Worm (Caenorhabditis elegans) whole organism, L4/young adult: ENCODE results near the gene ZK354.9.
"Not testable (repeated sequence)": the region's sequence is repeated elsewhere in the genome, so short reads cannot be mapped to it uniquely, and the experiment has no call there.

Source experiments
- W03F9.2 ChIP-seq: fragments of 150-350 bp; optimal IDR thresholded peaks from 2 replicates; lab custom pipeline; 2014; ENCODE audit warnings: missing biosample characterization, missing genetic modification characterization
- dao-5 ChIP-seq: sonication (generic microtip); optimal IDR thresholded peaks from 2 replicates; lab custom pipeline; 2016; ENCODE audit warnings: missing genotype, missing genetic modification characterization, moderate library complexity, missing compliant biosample characterization
- him-1 ChIP-seq: sonication (generic microtip); optimal IDR thresholded peaks from 2 replicates; lab custom pipeline; 2016; ENCODE audit warnings: missing genotype, missing genetic modification reagents, missing genetic modification characterization, missing compliant biosample characterization

ZK354.9 gene

DNA sequence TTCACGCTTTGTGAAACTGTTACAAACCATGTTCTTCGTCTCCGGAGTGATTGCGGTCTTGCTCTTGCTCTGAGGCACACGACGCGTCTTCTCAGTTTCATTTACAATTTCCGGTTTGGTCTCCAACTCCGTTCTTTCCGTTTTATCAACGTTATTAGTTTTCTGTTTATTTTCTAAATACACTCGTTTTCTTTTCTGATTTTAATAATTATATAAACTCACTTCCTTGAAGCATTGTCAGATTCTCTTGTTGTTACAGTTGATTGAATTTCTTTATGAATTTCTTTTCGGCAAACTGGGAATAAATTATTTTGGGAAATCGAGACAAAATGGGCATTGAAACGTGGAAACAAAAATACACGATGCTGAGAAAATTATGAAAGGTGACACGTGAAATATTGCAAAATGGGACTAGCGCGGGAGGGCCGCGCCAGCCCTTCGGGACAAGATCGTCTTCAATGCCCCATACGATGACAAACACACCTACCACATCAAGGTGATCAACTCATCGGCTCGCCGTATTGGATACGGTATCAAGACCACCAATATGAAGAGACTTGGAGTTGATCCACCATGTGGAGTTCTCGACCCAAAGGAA lies at the start of gene ZK354.9, which contains the start of gene msp-58:
Gene ZK354.9 (minus strand): TSS at position 101 of the 598 bp plus-strand sequence.
Gene msp-58 (plus strand): TSS at position 548 of the 598 bp plus-strand sequence.
- TF ChIP-seq him-1; W03F9.2; dao-5 (tag; lab: Kevin White, UChicago): not testable (repeated sequence)

DNA sequence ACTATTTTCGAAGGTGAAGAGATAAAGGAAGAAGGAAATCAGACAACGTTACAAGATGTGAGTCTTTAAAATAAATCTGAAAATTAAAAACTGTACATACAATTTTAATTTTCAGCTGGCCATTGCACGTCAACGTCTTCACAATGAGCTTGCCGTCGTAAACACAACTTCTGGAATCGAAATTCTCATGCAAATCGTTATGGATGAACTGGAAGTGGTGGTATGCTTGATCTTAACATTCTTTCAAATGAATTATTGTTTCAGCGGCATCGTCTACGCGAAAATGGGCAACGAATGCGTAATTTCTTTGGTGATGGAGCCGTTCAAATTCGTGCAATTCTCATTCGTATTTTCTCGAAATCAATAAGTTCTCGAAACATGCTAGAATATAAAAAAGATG lies 46.6 kb upstream of the ZK354.9 start:
- no peak for TF ChIP-seq dao-5 (tag; lab: Kevin White, UChicago)
- TF ChIP-seq him-1, result no peak
- no peak for TF ChIP-seq W03F9.2

DNA sequence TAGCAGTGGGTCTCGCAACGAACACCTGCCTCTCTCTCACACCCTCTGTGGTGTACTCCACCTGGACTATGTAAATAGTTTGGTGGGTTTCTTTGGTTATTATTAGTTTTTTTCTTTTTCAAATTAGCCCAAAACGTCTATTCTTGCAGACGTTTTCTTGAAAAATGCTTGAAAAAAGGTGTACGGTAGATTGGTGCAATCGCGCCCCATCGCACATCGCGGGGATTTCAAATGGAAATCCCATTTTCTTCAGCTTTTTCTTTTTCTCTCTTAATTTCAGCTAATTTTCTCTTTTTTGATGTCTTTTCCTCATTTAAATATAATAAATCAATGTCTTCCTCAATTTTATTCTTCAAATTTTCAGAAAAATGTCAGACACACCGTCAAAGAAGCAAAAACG lies 46.2 kb upstream of the ZK354.9 start, which contains the start of gene Y4C6B.1:
Gene Y4C6B.1 (plus strand): TSS at position 365 of the 400 bp plus-strand sequence.
- TF ChIP-seq him-1 (no peak), W03F9.2 (no peak), dao-5 (tag; lab: Kevin White, UChicago) (no peak)

DNA sequence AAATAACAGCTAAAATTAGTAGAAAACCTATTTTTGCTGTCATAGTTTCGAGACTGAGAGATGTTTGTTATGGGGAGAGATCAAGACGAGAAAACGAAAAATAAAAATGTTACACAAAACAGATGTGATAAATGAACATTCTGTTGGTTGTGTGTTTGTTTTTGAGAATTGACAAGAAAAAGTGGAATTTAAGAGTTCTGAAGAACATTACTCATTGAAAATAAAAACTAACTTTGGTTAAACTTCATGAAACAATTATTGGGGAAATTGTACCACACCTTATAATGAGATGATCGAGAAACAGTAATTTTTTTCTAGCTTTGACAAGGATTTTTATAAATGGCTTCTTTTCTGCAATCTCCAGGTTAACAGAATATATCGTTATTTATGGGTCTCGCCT lies 45.4 kb upstream of the ZK354.9 start, which contains the start of gene Y4C6B.7:
Gene Y4C6B.7 (minus strand): TSS at position 101 of the 400 bp plus-strand sequence.
- TF ChIP-seq dao-5 (tag; lab: Kevin White, UChicago) (no peak), W03F9.2 (no peak), him-1 (no peak)

DNA sequence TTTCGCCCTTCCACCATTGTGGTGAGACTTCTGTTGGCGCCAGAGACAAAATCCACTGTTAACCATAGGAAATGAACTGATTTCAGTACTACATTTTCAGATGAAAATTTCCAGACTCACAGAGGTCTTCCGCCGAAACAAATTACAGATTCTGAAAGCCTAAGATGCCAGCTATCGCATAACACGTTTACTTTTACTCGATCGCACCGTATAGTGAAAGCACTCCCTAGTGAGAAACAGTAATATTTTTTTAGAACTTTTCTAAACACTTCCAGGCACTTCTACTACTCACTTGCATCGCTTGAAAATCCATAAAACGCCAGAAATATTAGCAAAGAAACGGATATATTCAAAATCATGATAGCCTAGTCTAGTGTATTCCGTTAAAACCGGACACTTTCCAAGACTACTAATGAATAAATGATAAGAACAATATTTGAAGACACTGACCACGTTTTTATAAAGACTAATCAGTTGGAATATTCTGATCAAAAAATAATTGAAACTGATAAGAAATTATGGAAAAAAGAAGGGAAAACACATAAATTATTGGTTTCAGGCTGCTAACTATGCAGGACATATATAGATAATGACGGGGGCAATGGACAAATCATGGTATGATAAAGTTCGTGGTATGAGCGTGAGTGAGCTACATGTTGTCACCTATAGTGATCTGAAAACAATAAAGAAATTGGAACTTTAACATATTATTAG lies 42.7 kb upstream of the ZK354.9 start, which contains the start of gene gba-4:
Gene gba-4 (minus strand): TSS at position 418 of the 714 bp plus-strand sequence.
- not testable (repeated sequence) for TF ChIP-seq dao-5 (tag; lab: Kevin White, UChicago); him-1; W03F9.2

DNA sequence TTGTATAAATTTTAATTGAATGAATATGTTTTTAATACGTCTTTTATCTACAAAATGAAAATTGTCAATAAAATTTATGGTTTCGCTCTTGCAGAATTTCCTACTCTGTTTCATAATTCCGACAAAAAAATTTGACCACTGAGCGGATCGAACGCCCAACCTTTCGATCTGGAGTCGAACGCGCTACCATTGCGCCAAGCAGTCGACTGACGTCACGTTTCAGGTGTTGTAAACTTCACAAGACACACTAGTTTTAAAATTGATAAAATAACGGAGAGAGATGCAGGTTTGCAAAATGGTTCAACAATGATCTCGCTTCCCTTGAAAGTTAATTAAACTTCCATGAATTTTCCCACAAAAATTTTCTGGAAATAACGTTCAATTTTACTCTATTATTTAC lies 36.2 kb upstream of the ZK354.9 start:
- TF ChIP-seq W03F9.2 (peak; percentile 10), dao-5 (tag; lab: Kevin White, UChicago) (no peak)

DNA sequence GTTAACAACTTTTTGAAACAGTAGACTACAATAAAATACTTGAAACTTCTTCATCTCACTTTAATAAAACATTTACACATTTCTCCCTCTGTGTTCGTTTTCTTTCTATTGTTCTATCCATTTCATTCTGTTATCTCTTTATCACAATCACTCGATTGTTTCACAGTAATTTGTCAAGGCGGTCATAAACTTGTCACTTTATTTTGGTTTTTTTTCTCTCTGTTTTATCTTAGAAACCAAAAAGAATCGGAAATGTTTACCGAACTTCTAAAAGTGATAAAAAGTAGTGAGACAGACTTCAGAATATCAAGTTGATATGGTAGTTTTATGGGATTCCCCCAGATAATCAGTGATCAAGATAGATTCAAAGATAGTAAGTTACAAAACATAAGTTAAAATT lies 31.3 kb upstream of the ZK354.9 start, which contains the start of gene Y4C6B.2:
Gene Y4C6B.2 (plus strand): TSS at position 320 of the 400 bp plus-strand sequence.
- TF ChIP-seq W03F9.2 (no peak), him-1 (no peak), dao-5 (tag; lab: Kevin White, UChicago) (no peak)

DNA sequence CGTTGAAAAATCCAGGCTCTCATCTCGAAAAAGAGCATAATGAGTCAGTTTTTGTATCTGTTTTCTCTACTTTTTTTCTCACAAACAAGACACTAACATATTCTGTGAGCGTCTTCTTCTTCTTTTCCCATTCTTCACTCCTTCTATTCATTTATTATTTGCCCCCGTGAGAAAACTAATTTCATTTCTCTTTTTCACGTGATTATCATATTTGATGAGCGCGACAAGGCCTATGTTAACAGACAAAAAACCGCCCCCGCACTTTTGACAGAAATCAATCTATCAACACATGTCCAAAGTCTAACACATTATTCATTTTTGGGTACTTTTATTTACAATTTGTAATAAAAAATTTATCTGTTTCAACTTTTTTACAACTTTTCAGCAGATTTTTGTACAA lies 29.7 kb upstream of the ZK354.9 start:
- TF ChIP-seq him-1 (no peak), W03F9.2 (no peak), dao-5 (tag; lab: Kevin White, UChicago) (no peak)

DNA sequence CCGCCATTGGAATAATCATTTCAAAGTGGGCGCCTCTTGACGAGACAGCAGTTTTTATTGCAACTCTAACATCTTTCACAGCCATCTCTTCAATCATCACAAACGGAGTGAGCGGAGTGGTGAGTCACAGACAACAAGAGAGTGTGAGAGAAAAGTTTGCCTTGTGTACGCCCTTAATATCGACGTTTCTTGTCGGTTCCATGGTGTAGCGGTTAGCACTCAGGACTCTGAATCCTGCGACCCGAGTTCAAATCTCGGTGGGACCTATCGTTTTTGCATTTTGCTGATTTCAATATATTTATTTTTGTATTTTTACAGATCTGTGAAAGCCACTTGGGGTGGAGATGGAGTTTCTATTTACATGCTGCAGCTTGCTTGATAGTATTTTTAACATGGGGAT lies 26.6 kb upstream of the ZK354.9 start:
- no peak for TF ChIP-seq W03F9.2
- TF ChIP-seq dao-5 (tag; lab: Kevin White, UChicago), result peak; percentile 22

DNA sequence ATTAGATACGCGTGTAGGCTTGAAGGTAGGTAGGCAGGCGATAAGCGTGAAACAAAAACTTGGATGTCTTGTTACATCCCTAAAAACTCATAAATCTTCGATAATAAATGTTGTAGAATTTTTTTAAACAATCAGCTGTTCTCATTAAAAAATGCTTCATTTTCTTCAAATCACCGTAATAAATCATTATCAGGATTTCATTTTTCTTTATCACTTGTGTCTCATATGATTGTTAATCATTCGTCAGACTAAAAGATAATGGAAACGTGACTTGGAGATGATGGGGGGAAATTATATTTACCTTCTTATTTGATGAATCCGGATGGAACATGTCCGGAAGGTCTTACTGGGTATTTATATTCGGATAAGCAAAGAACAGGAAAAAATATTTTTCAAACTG lies 25.5 kb upstream of the ZK354.9 start:
- TF ChIP-seq W03F9.2 (no peak), him-1 (no peak), dao-5 (tag; lab: Kevin White, UChicago) (no peak)

DNA sequence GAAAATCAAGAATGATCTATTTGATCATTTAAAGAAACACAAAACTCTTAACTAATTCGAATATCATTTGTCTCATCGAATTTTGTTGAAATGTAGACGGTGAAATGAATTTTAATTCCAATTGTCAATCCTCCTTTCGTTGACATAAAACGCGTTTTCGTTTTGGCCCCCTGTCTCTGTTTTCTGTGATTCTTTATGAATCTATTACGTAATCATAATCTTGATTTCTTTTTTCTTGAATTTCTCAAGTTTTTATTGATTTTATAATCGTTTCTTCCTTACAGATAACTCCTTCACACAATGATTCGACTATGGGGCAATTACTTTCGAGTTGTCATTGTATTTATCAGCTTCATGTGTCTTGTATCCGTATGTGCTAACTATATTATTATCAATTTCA lies 24.2 kb upstream of the ZK354.9 start, which contains the start of gene Y4C6B.3:
Gene Y4C6B.3 (plus strand): TSS at position 301 of the 400 bp plus-strand sequence.
- TF ChIP-seq dao-5 (tag; lab: Kevin White, UChicago), result no peak

DNA sequence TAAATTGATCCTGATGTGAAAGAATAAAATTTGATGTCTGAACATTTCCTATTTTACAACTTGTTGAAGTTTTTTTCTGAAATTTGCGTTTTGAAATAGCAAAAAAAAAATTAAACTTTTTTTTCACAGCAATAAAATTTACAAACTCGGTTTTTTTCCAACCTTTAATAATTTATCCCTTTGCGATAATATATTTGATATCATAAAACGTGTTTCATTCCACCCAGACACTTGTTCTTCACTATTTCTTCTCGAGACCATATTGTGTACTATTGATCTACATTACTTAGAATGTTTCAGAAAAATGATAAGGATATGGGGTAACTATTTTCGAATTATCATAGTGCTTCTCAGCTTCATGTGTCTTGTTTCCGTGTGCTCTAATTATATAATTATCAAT lies 18.2 kb upstream of the ZK354.9 start, which contains the start of gene Y4C6B.4:
Gene Y4C6B.4 (plus strand): TSS at position 301 of the 400 bp plus-strand sequence.
- TF ChIP-seq dao-5 (tag; lab: Kevin White, UChicago), result no peak
- TF ChIP-seq W03F9.2, result no peak
- TF ChIP-seq him-1, result no peak

DNA sequence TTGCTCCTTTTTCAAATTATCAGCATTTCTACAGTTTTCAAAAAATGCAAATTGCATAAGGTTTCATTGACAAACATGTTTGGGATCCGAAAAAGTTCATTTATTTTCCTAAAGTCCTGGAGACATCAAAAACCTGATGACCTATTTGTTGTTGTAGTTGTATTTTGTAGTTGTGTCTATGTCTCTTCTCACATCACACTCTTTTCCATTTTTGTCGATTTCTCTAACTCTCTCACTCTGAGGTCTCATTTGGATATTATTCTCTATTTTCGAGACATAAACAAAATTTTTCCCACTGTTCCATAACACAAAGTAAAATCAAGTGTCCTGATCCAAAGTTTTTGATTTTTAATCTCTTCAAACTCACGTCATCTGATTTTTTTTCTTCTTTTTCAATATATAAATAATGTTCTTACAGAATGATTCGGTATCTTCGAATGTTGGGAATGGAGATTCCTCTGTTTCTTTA lies 10.9 kb upstream of the ZK354.9 start, which contains the start of gene slc-46A:
Gene slc-46A (plus strand): TSS at position 419 of the 469 bp plus-strand sequence.
- TF ChIP-seq W03F9.2 (no peak), dao-5 (tag; lab: Kevin White, UChicago) (no peak), him-1 (no peak)

DNA sequence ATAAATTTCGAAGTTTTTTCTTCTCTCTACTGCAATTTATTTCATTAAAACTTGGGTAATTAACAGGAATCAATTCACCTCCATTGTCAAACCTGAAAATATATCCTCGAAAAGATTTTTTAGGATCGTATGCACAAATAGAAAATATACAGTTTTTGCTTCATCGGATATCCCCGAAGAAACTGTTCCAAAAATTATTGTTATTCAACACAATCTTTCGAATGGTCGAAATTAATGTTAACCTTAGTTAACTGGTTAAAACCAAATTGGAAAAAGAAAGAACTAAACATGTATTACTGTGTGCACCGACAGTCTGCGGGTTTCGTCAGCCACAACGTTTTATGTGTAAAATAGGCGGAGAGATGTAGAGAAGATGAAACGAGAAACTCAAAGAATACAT lies 9.2 kb upstream of the ZK354.9 start:
- no peak for TF ChIP-seq W03F9.2
- no peak for TF ChIP-seq him-1
- no peak for TF ChIP-seq dao-5 (tag; lab: Kevin White, UChicago)

DNA sequence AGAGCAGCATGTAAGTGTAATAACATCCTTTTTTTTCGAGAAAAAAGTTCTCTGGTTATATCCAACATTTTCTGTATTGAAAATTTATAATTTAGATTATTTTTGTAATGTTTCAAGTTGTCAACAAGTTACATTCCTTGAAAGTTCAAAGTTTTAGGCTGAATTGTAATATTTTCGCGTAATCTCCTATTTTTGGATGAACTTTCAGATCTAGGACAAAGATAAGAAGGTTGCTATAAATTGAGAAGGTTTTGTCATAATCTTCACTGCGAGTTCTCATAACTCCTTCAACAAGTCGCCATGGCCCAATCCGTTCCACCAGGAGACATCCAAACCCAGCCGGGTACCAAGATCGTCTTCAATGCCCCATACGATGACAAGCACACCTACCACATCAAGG lies 8.3 kb upstream of the ZK354.9 start, which contains the start of gene msp-65:
Gene msp-65 (plus strand): TSS at position 301 of the 400 bp plus-strand sequence.
- TF ChIP-seq him-1; dao-5 (tag; lab: Kevin White, UChicago); W03F9.2: not testable (repeated sequence)
